Worm (Caenorhabditis elegans) whole organism, late embryonic: ENCODE measurements around the gene F48E3.6.

ENCODE experiments used
- C08G9.2 ChIP-seq: sonication (generic microtip); optimal IDR thresholded peaks from 2 replicates; lab custom pipeline; 2016; ENCODE audit warnings: mild to moderate bottlenecking, missing genetic modification characterization, moderate library complexity, missing compliant biosample characterization
- C38D4.7 ChIP-seq: fragments of 200-800 bp; sonication (Bioruptor generic); optimal IDR thresholded peaks from 2 replicates; lab custom pipeline; 2018; ENCODE audit warnings: mild to moderate bottlenecking, missing genetic modification characterization, moderate library complexity, missing compliant biosample characterization
- F13H6.1 ChIP-seq: sonication (generic microtip); optimal IDR thresholded peaks from 2 replicates; lab custom pipeline; 2016; ENCODE audit warnings: missing genetic modification characterization, missing compliant biosample characterization
- K09A11.1 ChIP-seq: sonication (generic microtip); optimal IDR thresholded peaks from 2 replicates; lab custom pipeline; 2017; ENCODE audit warnings: antibody characterized with exemption, mild to moderate bottlenecking, missing genetic modification characterization, missing compliant biosample characterization; ENCODE audit not compliant: insufficient read depth
- T23F11.4 ChIP-seq: fragments of 200-800 bp; sonication (Bioruptor generic); optimal IDR thresholded peaks from 2 replicates; lab custom pipeline; 2018; ENCODE audit warnings: mild to moderate bottlenecking, missing genetic modification characterization, missing compliant biosample characterization
- ahr-1 ChIP-seq: sonication (generic microtip); optimal IDR thresholded peaks from 2 replicates; lab custom pipeline; 2016; ENCODE audit warnings: missing genetic modification characterization, missing compliant biosample characterization
- ceh-14 ChIP-seq: sonication (generic microtip); optimal IDR thresholded peaks from 2 replicates; lab custom pipeline; 2016; ENCODE audit warnings: missing genotype, missing genetic modification characterization, missing compliant biosample characterization
- ceh-18 ChIP-seq: sonication (generic microtip); optimal IDR thresholded peaks from 2 replicates; lab custom pipeline; 2016; ENCODE audit warnings: missing genetic modification characterization, missing compliant biosample characterization
- ceh-2 ChIP-seq: sonication (generic microtip); optimal IDR thresholded peaks from 2 replicates; lab custom pipeline; 2016; ENCODE audit warnings: missing genotype, missing genetic modification characterization, missing compliant biosample characterization
- ceh-22 ChIP-seq: sonication (generic microtip); optimal IDR thresholded peaks from 2 replicates; lab custom pipeline; 2017; ENCODE audit warnings: missing biosample characterization, missing genetic modification characterization
- ceh-30 ChIP-seq: fragments of 150-350 bp; optimal IDR thresholded peaks from 2 replicates; lab custom pipeline; 2014; ENCODE audit warnings: missing biosample characterization, missing genetic modification characterization
- ceh-31 ChIP-seq: sonication (generic microtip); optimal IDR thresholded peaks from 2 replicates; lab custom pipeline; 2016; ENCODE audit warnings: missing genetic modification characterization, missing compliant biosample characterization
- ceh-34 ChIP-seq: sonication (generic microtip); optimal IDR thresholded peaks from 2 replicates; lab custom pipeline; 2016; ENCODE audit warnings: mild to moderate bottlenecking, missing genetic modification characterization, missing compliant biosample characterization
- ceh-45 ChIP-seq: fragments of 200-800 bp; sonication (Bioruptor generic); IDR thresholded peaks from 2 replicates; pipeline ENCODE4 v1.3.6; 2022; ENCODE audit warnings: missing genetic modification reagents, missing genetic modification characterization, missing compliant biosample characterization
- ceh-48 ChIP-seq: sonication (generic microtip); optimal IDR thresholded peaks from 2 replicates; lab custom pipeline; 2016; ENCODE audit warnings: missing genetic modification characterization, inconsistent platforms, missing compliant biosample characterization
- dve-1 ChIP-seq: sonication (generic microtip); optimal IDR thresholded peaks from 2 replicates; lab custom pipeline; 2017; ENCODE audit warnings: antibody characterized with exemption, mild to moderate bottlenecking, missing genetic modification characterization, missing compliant biosample characterization
- elt-2 ChIP-seq: sonication (generic microtip); optimal IDR thresholded peaks from 2 replicates; lab custom pipeline; 2016; ENCODE audit warnings: missing genetic modification reagents, missing genetic modification characterization, missing compliant biosample characterization
- eyg-1 ChIP-seq: sonication (generic microtip); optimal IDR thresholded peaks from 2 replicates; lab custom pipeline; 2016; ENCODE audit warnings: missing genotype, missing genetic modification characterization, missing compliant biosample characterization
- fkh-6 ChIP-seq: sonication (generic microtip); optimal IDR thresholded peaks from 2 replicates; lab custom pipeline; 2016; ENCODE audit warnings: missing genetic modification characterization, missing compliant biosample characterization
- gmeb-2 ChIP-seq: sonication (generic microtip); optimal IDR thresholded peaks from 2 replicates; lab custom pipeline; 2016; ENCODE audit warnings: missing genetic modification characterization, inconsistent platforms, missing compliant biosample characterization
- hlh-13 ChIP-seq: fragments of 200-800 bp; sonication (Bioruptor generic); optimal IDR thresholded peaks from 2 replicates; lab custom pipeline; 2018; ENCODE audit warnings: mild to moderate bottlenecking, missing genetic modification characterization, missing compliant biosample characterization
- hlh-15 ChIP-seq: sonication (generic microtip); optimal IDR thresholded peaks from 2 replicates; lab custom pipeline; 2016; ENCODE audit warnings: missing genetic modification characterization, missing compliant biosample characterization
- hlh-30 ChIP-seq: sonication (generic microtip); optimal IDR thresholded peaks from 2 replicates; lab custom pipeline; 2017; ENCODE audit warnings: antibody characterized with exemption, missing genetic modification characterization, missing compliant biosample characterization; ENCODE audit not compliant: insufficient read depth
- hlh-6 ChIP-seq: sonication (generic microtip); optimal IDR thresholded peaks from 2 replicates; lab custom pipeline; 2016; ENCODE audit warnings: missing genotype, missing genetic modification characterization, missing compliant biosample characterization
- hlh-8 ChIP-seq: sonication (generic microtip); optimal IDR thresholded peaks from 2 replicates; lab custom pipeline; 2016; ENCODE audit warnings: missing genotype, missing genetic modification characterization, missing compliant biosample characterization
- lim-6 ChIP-seq: sonication (generic microtip); optimal IDR thresholded peaks from 2 replicates; lab custom pipeline; 2016; ENCODE audit warnings: missing genetic modification characterization, missing compliant biosample characterization
- madf-2 ChIP-seq: sonication (generic microtip); optimal IDR thresholded peaks from 2 replicates; lab custom pipeline; 2017; ENCODE audit warnings: missing genetic modification characterization, missing compliant biosample characterization
- nfya-1 ChIP-seq: sonication (generic microtip); optimal IDR thresholded peaks from 2 replicates; lab custom pipeline; 2017; ENCODE audit warnings: missing genetic modification characterization, mild to moderate bottlenecking, missing compliant biosample characterization, antibody characterized with exemption, moderate library complexity
- nhr-11 ChIP-seq: fragments of 150-350 bp; optimal IDR thresholded peaks from 2 replicates; lab custom pipeline; 2014; ENCODE audit warnings: missing biosample characterization, missing genetic modification characterization
- nhr-232 ChIP-seq: sonication (generic microtip); optimal IDR thresholded peaks from 2 replicates; lab custom pipeline; 2016; ENCODE audit warnings: missing genetic modification characterization, missing compliant biosample characterization
- pag-3 ChIP-seq: sonication (generic microtip); optimal IDR thresholded peaks from 2 replicates; lab custom pipeline; 2016; ENCODE audit warnings: missing compliant biosample characterization, missing genetic modification characterization, borderline replicate concordance
- pha-2 ChIP-seq: sonication (generic microtip); optimal IDR thresholded peaks from 2 replicates; lab custom pipeline; 2017; ENCODE audit warnings: mild to moderate bottlenecking, missing genetic modification characterization, missing compliant biosample characterization
- pha-4 ChIP-seq: fragments of 150-350 bp; optimal IDR thresholded peaks from 2 replicates; lab custom pipeline; 2018; ENCODE audit warnings: missing biosample characterization, missing genetic modification reagents, missing genetic modification characterization
- pqm-1 ChIP-seq: sonication (generic microtip); optimal IDR thresholded peaks from 2 replicates; lab custom pipeline; 2016; ENCODE audit warnings: missing genetic modification characterization, missing compliant biosample characterization
- ref-2 ChIP-seq: sonication (generic microtip); optimal IDR thresholded peaks from 2 replicates; lab custom pipeline; 2016; ENCODE audit warnings: missing genetic modification characterization, missing compliant biosample characterization
- sox-2 ChIP-seq: fragments of 200-800 bp; sonication (Bioruptor generic); IDR thresholded peaks from 2 replicates; pipeline ENCODE4 v1.3.6; 2022; ENCODE audit warnings: missing genetic modification reagents, missing genetic modification characterization, missing compliant biosample characterization
- syd-9 ChIP-seq: sonication (generic microtip); optimal IDR thresholded peaks from 2 replicates; lab custom pipeline; 2016; ENCODE audit warnings: mild to moderate bottlenecking, missing genetic modification characterization, moderate library complexity, missing compliant biosample characterization
- tbx-7 ChIP-seq: sonication (generic microtip); optimal IDR thresholded peaks from 2 replicates; lab custom pipeline; 2016; ENCODE audit warnings: missing genotype, missing genetic modification characterization, missing compliant biosample characterization
- unc-3 ChIP-seq, 2 experiments: fragments of 200-800 bp in 1 of 2; sonication (Bioruptor generic) in 1 of 2; sonication (generic microtip) in 1 of 2; conservative IDR thresholded peaks in 1 of 2; optimal IDR thresholded peaks in 1 of 2; 2 replicates each; pipeline versions ENCODE4 v1.3.6 to Lab custom; 2016 to 2022; ENCODE audit warnings: missing compliant biosample characterization in 2 of 2, missing genetic modification characterization in 2 of 2, missing genetic modification reagents in 1 of 2
- unc-86 ChIP-seq: sonication (generic microtip); optimal IDR thresholded peaks from 2 replicates; lab custom pipeline; 2016; ENCODE audit warnings: missing genetic modification characterization, missing compliant biosample characterization
- zip-5 ChIP-seq: sonication (generic microtip); optimal IDR thresholded peaks from 2 replicates; lab custom pipeline; 2016; ENCODE audit warnings: missing genetic modification characterization, missing compliant biosample characterization
- ztf-16 ChIP-seq: sonication (generic microtip); optimal IDR thresholded peaks from 2 replicates; lab custom pipeline; 2017; ENCODE audit warnings: missing genetic modification characterization, missing compliant biosample characterization

Gene F48E3.6

DNA sequence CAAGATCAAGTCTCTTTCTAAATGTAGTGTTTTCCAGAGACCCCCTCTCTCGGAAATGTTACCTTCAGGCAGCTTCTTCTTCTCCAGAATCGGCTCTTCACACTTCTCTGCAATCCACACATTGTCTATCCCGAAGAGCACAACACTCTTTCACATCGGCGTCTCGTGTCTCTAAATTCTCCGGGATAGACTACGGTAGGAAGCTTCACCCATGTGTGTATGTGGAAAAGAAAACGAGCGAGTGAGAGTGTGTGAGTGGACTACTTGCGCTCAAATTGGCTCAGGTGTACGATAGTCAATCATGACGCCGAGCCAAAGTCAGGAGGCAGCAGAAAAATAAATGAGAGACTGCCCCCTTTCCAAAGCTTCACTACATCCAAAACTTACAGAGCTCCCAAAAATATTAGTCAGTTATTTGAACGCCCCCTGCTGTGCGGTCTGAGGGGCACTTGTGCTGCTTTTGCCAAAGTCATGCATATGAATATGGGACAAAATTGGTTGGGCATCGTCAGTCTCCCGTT is 45.5 kb downstream of the F48E3.6 start:
- TF ChIP-seq pha-4 (tag; lab: Kevin White, UChicago) (no peak), unc-3 (GFP tag; conservative IDR thresholded peaks at IDR 0.05; lab: Robert Waterston, UW) (no peak), unc-3 (tag; optimal IDR thresholded peaks at IDR 0.05; lab: Kevin White, UChicago) (no peak), F13H6.1 (no peak), C38D4.7 (GFP tag; lab: Kevin White, UChicago) (peak; percentile 3), ceh-31 (peak; percentile 41), C08G9.2 (tag; lab: Kevin White, UChicago) (no peak), nhr-11 (tag; lab: Kevin White, UChicago) (no peak), dve-1 (tag; lab: Kevin White, UChicago) (no peak), ref-2 (tag; lab: Kevin White, UChicago) (peak; percentile 48), ceh-22 (tag; lab: Kevin White, UChicago) (no peak), ceh-45 (GFP tag; lab: Robert Waterston, UW) (no peak), ceh-30 (tag; lab: Kevin White, UChicago) (no peak), hlh-15 (tag; lab: Kevin White, UChicago) (no peak), ceh-14 (tag; lab: Kevin White, UChicago) (no peak)

DNA sequence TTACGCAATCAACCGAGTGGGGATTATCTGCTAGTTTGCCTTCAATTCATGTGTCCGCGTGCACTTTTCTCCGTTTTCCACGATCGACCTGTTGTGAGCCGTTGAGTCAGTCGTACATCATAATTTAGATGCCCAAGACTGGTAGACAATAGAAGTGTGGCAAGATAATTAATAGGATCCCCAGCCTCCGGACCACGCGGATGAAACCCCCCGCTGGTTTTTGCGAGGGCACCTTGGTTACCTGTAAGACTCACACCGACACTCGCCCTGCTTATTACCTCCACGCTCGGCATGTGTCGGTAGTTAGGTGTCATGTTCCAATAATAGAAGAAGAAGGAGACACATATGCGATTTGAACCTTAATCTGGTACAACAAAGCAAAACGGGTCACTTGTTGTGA is 46.7 kb downstream of the F48E3.6 start:
- no peak for TF ChIP-seq tbx-7 (tag; lab: Kevin White, UChicago)
- TF ChIP-seq eyg-1 = no peak
- no peak for TF ChIP-seq pha-2 (tag; lab: Kevin White, UChicago)
- no peak for TF ChIP-seq pqm-1 (tag; lab: Kevin White, UChicago)
- no peak for TF ChIP-seq K09A11.1 (tag; lab: Kevin White, UChicago)
- no peak for TF ChIP-seq nhr-11 (tag; lab: Kevin White, UChicago)
- TF ChIP-seq ceh-34 = no peak
- TF ChIP-seq ceh-48 (tag; lab: Kevin White, UChicago) = no peak
- no peak for TF ChIP-seq fkh-6 (tag; lab: Kevin White, UChicago)
- TF ChIP-seq ref-2 (tag; lab: Kevin White, UChicago) = peak; percentile 87
- no peak for TF ChIP-seq hlh-13 (GFP tag; lab: Kevin White, UChicago)
- no peak for TF ChIP-seq nhr-232 (tag; lab: Kevin White, UChicago)
- TF ChIP-seq unc-86 (tag; lab: Kevin White, UChicago) = no peak
- TF ChIP-seq ceh-45 (GFP tag; lab: Robert Waterston, UW) = no peak
- no peak for TF ChIP-seq syd-9 (tag; lab: Kevin White, UChicago)
- TF ChIP-seq hlh-6 = no peak
- no peak for TF ChIP-seq ztf-16 (tag; lab: Kevin White, UChicago)
- peak; percentile 0 for TF ChIP-seq T23F11.4
- TF ChIP-seq hlh-8 (tag; lab: Kevin White, UChicago) = no peak
- TF ChIP-seq ceh-2 (tag; lab: Kevin White, UChicago) = no peak
- peak; percentile 30; the same call in 1 of the 2 replicates for TF ChIP-seq sox-2
- TF ChIP-seq hlh-15 (tag; lab: Kevin White, UChicago) = no peak
- no peak for TF ChIP-seq lim-6
- no peak for TF ChIP-seq pag-3
- peak; percentile 47 for TF ChIP-seq ceh-31
- no peak for TF ChIP-seq hlh-30
- TF ChIP-seq ahr-1 = no peak
- no peak for TF ChIP-seq ceh-18 (tag; lab: Kevin White, UChicago)
- no peak for TF ChIP-seq elt-2 (tag; lab: Kevin White, UChicago)
- no peak for TF ChIP-seq madf-2
- no peak for TF ChIP-seq gmeb-2 (tag; lab: Kevin White, UChicago)
- TF ChIP-seq zip-5 = no peak
- TF ChIP-seq nfya-1 (tag; lab: Kevin White, UChicago) = no peak
- no peak for TF ChIP-seq C08G9.2 (tag; lab: Kevin White, UChicago)
